Fruit fly (Drosophila melanogaster) whole organism, wandering third instar larva: ENCODE data around the gene Nf1.

Experiments used
- Abd-B ChIP-seq: fragments of >200 bp; optimal IDR thresholded peaks from 2 replicates; lab custom pipeline; 2017; ENCODE audit warnings: missing biosample characterization, missing genetic modification characterization
- CG32264 ChIP-seq: fragments of 200-800 bp; sonication (Bioruptor generic); optimal IDR thresholded peaks from 2 replicates; lab custom pipeline; 2016; ENCODE audit warnings: missing biosample characterization, missing genetic modification characterization
- CG9705 ChIP-seq: fragments of 200-800 bp; sonication (Bioruptor generic); optimal IDR thresholded peaks from 2 replicates; lab custom pipeline; 2018; ENCODE audit warnings: missing biosample characterization, mild to moderate bottlenecking, missing genetic modification characterization
- CrebA ChIP-seq: fragments of 200-800 bp; sonication (Bioruptor generic); optimal IDR thresholded peaks from 2 replicates; lab custom pipeline; 2016; ENCODE audit warnings: missing biosample characterization, mild to moderate bottlenecking, missing genetic modification characterization, borderline replicate concordance
- Dfd ChIP-seq: fragments of >200 bp; optimal IDR thresholded peaks from 2 replicates; lab custom pipeline; 2017; ENCODE audit warnings: missing biosample characterization, missing genetic modification characterization
- Dif ChIP-seq: fragments of 200-275, 200-300 bp; sonication (Bioruptor generic); optimal IDR thresholded peaks from 2 replicates; lab custom pipeline; 2018; ENCODE audit warnings: missing biosample characterization, missing genetic modification characterization; ENCODE audit not compliant: partially characterized antibody
- GATAd ChIP-seq: sonication (Bioruptor generic); optimal IDR thresholded peaks from 2 replicates; lab custom pipeline; 2016; ENCODE audit warnings: missing biosample characterization, missing genetic modification characterization
- HLH106 ChIP-seq: fragments of 200-800 bp; optimal IDR thresholded peaks from 3 replicates; lab custom pipeline; 2019; ENCODE audit warnings: missing biosample characterization, mild to moderate bottlenecking, missing genetic modification characterization, moderate library complexity
- Hnf4 ChIP-seq: fragments of 200-800 bp; sonication (Bioruptor generic); optimal IDR thresholded peaks from 2 replicates; lab custom pipeline; 2016; ENCODE audit warnings: missing biosample characterization, mild to moderate bottlenecking, missing genetic modification characterization
- Hr78 ChIP-seq: fragments of >200 bp; optimal IDR thresholded peaks from 2 replicates; lab custom pipeline; 2017; ENCODE audit warnings: missing biosample characterization, missing genetic modification characterization
- Hr83 ChIP-seq: fragments of 200-300 bp; sonication (Bioruptor generic); optimal IDR thresholded peaks from 2 replicates; lab custom pipeline; 2016; ENCODE audit warnings: missing biosample characterization, mild to moderate bottlenecking, missing genetic modification characterization, moderate library complexity; ENCODE audit not compliant: poor library complexity, severe bottlenecking
- Jra ChIP-seq: sonication (Bioruptor generic); optimal IDR thresholded peaks from 2 replicates; lab custom pipeline; 2016; ENCODE audit warnings: missing biosample characterization, missing genetic modification characterization
- Mio ChIP-seq: sonication (Bioruptor generic); optimal IDR thresholded peaks from 2 replicates; lab custom pipeline; 2016; ENCODE audit warnings: missing biosample characterization, missing genetic modification characterization
- Myc ChIP-seq: fragments of >200 bp; optimal IDR thresholded peaks from 2 replicates; lab custom pipeline; 2017
- N ChIP-seq: fragments of >200 bp; optimal IDR thresholded peaks from 2 replicates; lab custom pipeline; 2018; ENCODE audit warnings: missing biosample characterization, missing external identifiers, missing genetic modification characterization
- OdsH ChIP-seq: fragments of 200-800 bp; sonication (Bioruptor generic); optimal IDR thresholded peaks from 2 replicates; lab custom pipeline; 2016; ENCODE audit warnings: missing biosample characterization, mild to moderate bottlenecking, missing genetic modification characterization
- Rel ChIP-seq, 2 experiments: fragments of 200-800 bp; sonication (Bioruptor generic) in 1 of 2; optimal IDR thresholded peaks; 2 replicates in 1 of 2; 3 replicates in 1 of 2; lab custom pipeline; 2016 to 2019; ENCODE audit warnings: mild to moderate bottlenecking in 2 of 2, missing biosample characterization in 2 of 2, missing genetic modification characterization in 2 of 2, moderate library complexity in 1 of 2
- Sp1 ChIP-seq: fragments of 200-800 bp; sonication (Bioruptor generic); optimal IDR thresholded peaks from 3 replicates; lab custom pipeline; 2019; ENCODE audit warnings: missing biosample characterization, mild to moderate bottlenecking, missing genetic modification characterization, moderate library complexity
- Vsx2 ChIP-seq: fragments of 200-300, 225-300 bp; sonication (Bioruptor generic); optimal IDR thresholded peaks from 2 replicates; lab custom pipeline; 2018; ENCODE audit warnings: missing biosample characterization, missing genetic modification characterization; ENCODE audit not compliant: partially characterized antibody
- br ChIP-seq: fragments of 200-800 bp; sonication (Bioruptor generic); optimal IDR thresholded peaks from 2 replicates; lab custom pipeline; 2016; ENCODE audit warnings: missing biosample characterization, missing genetic modification characterization
- brk ChIP-seq: fragments of 200-800 bp; sonication (Bioruptor generic); optimal IDR thresholded peaks from 2 replicates; lab custom pipeline; 2016; ENCODE audit warnings: missing biosample characterization, mild to moderate bottlenecking, missing genetic modification characterization
- dl ChIP-seq, 2 experiments: fragments of 175-275, 200-275 bp in 1 of 2; fragments of 200-275 bp in 1 of 2; sonication (Bioruptor generic); optimal IDR thresholded peaks; lab custom pipeline; 2018; ENCODE audit warnings: mild to moderate bottlenecking in 2 of 2, missing biosample characterization in 2 of 2, missing genetic modification characterization in 2 of 2, moderate library complexity in 2 of 2; ENCODE audit not compliant: partially characterized antibody in 2 of 2, insufficient read depth in 1 of 2
- dmrt93B ChIP-seq: fragments of 200-800 bp; sonication (Bioruptor generic); optimal IDR thresholded peaks from 2 replicates; lab custom pipeline; 2018; ENCODE audit warnings: missing biosample characterization, mild to moderate bottlenecking, missing genetic modification characterization
- dsf ChIP-seq: sonication (Bioruptor generic); optimal IDR thresholded peaks from 2 replicates; lab custom pipeline; 2016; ENCODE audit warnings: missing biosample characterization, missing genetic modification characterization, borderline replicate concordance
- ey ChIP-seq: fragments of 200-800 bp; sonication (Bioruptor generic); optimal IDR thresholded peaks from 2 replicates; lab custom pipeline; 2016; ENCODE audit warnings: missing biosample characterization, missing genetic modification characterization
- foxo ChIP-seq, 2 experiments: fragments of 200-800 bp; sonication (Bioruptor generic); optimal IDR thresholded peaks; 2 replicates in 1 of 2; 3 replicates in 1 of 2; lab custom pipeline; 2016 to 2017; ENCODE audit warnings: missing biosample characterization in 2 of 2, missing genetic modification characterization in 2 of 2
- fru ChIP-seq: fragments of 200-800 bp; sonication (Bioruptor generic); optimal IDR thresholded peaks from 3 replicates; lab custom pipeline; 2016; ENCODE audit warnings: missing biosample characterization, mild to moderate bottlenecking, missing genetic modification characterization
- h ChIP-seq: fragments of 200-800 bp; sonication (Bioruptor generic); optimal IDR thresholded peaks from 3 replicates; lab custom pipeline; 2016; ENCODE audit warnings: missing biosample characterization, mild to moderate bottlenecking, missing genetic modification characterization
- jim ChIP-seq: fragments of 175-275, 200-325 bp; sonication (Bioruptor generic); optimal IDR thresholded peaks from 2 replicates; lab custom pipeline; 2016; ENCODE audit warnings: missing biosample characterization, mild to moderate bottlenecking, missing genetic modification characterization
- lola ChIP-seq: fragments of >200 bp; optimal IDR thresholded peaks from 2 replicates; lab custom pipeline; 2017; ENCODE audit warnings: missing biosample characterization, missing genetic modification characterization
- pan ChIP-seq: fragments of >200 bp; optimal IDR thresholded peaks from 2 replicates; lab custom pipeline; 2017
- psq ChIP-seq: fragments of 200-800 bp; sonication (Bioruptor generic); optimal IDR thresholded peaks from 3 replicates; lab custom pipeline; 2017; ENCODE audit warnings: missing biosample characterization, mild to moderate bottlenecking, missing genetic modification characterization, moderate library complexity
- rgr ChIP-seq: fragments of 200-800 bp; sonication (Bioruptor generic); optimal IDR thresholded peaks from 3 replicates; lab custom pipeline; 2016; ENCODE audit warnings: missing biosample characterization, mild to moderate bottlenecking, missing genetic modification characterization
- sage ChIP-seq: fragments of 200-800 bp; sonication (Bioruptor generic); optimal IDR thresholded peaks from 2 replicates; lab custom pipeline; 2016; ENCODE audit warnings: missing biosample characterization, mild to moderate bottlenecking, missing genetic modification characterization
- sv ChIP-seq: fragments of 200-800 bp; sonication (Bioruptor generic); optimal IDR thresholded peaks from 3 replicates; lab custom pipeline; 2016; ENCODE audit warnings: missing biosample characterization, missing genetic modification characterization
- tai ChIP-seq: sonication (Bioruptor generic); optimal IDR thresholded peaks from 2 replicates; lab custom pipeline; 2016; ENCODE audit warnings: missing biosample characterization, missing genetic modification characterization
- usp ChIP-seq: fragments of >200 bp; optimal IDR thresholded peaks from 2 replicates; lab custom pipeline; 2017; ENCODE audit warnings: missing biosample characterization, missing genetic modification characterization
- woc ChIP-seq: sonication (Bioruptor generic); optimal IDR thresholded peaks from 2 replicates; lab custom pipeline; 2016; ENCODE audit warnings: missing biosample characterization, mild to moderate bottlenecking, missing genetic modification characterization

Nf1 gene

DNA sequence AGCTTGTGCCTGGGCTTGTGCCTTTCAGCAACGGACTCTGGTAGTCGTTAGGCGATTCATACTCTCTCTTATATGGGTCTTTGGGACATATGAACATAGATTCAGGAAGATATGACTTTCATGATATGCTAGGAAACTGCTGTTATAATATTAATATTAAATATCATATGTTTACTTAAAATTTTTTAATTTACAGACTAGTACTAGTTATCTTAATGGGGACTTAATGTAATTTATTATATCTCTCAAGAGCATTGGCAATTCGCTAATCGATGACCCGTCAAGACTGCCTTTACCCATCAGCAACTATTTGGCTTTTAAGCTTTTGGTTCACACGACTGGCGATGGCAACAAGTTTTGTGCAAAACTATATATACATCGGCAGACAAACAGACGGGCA is 36.4 kb downstream of the Nf1 start:
- TF ChIP-seq Jra (GFP tag; lab: Kevin White, UChicago) = no peak
- peak in 1 of 2 experiments; percentile 5 for TF ChIP-seq foxo (GFP tag; optimal IDR thresholded peaks at IDR 0.05; lab: Kevin White, UChicago)

DNA sequence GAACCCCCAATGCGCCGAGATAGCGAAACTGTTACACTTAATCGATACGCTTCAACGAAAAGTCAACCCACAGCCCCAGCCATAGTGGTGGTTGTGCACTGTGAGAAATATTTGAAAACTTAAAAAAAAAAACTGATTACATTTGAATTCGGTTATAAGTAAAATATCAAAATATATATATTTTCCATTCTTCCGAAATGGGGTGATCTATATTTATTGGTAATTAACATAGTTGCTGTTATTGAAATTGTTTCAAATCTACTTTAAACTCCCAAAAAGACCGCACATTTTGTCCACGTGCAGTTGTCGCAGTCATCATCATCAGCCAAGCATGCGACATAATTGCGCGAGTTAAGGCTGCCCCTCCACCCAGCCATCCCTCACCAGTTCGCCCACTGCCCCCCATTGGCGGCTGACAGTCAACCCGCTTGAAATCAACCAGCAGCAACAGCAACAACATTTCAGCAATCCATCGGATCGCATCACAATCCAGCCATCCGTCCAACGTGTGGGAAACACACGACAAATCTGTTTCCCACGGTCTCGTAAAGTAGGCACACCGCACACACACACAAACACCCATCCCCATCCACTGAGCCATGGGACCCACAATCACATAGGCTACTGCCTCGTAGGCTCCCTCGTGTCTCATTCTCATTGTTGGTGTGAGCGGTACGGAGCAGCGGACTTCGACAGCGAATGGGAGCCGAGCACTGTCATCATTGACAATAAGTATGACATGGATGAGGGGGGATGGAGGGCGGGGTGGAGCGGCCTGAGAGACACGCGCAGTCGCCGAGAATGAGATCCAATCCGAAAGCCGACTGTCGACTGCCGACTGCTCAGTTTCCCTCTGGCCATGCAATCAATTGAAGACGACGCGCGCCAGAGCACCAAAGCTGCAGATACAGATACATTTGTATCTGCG is 37.7 kb downstream of the Nf1 start:
- TF ChIP-seq tai (GFP tag; lab: Kevin White, UChicago) = no peak
- no peak for TF ChIP-seq lola (GFP tag; lab: Kevin White, UChicago)
- no peak for TF ChIP-seq Mio (GFP tag; lab: Kevin White, UChicago)
- peak; percentile 9 to 76 for TF ChIP-seq dl (GFP tag; optimal IDR thresholded peaks at IDR 0.05; lab: Kevin White, UChicago; ENCODE audit: insufficient read depth in 1 of 2, partially characterized antibody in 2 of 2)
- TF ChIP-seq N = no peak
- peak; percentile 62 for TF ChIP-seq Hr83 (GFP tag; lab: Kevin White, UChicago)
- peak; percentile 48 for TF ChIP-seq fru (GFP tag; lab: Kevin White, UChicago)
- TF ChIP-seq Sp1 (GFP tag; lab: Kevin White, UChicago) = peak; percentile 42
- TF ChIP-seq Rel (GFP tag; optimal IDR thresholded peaks at IDR 0.05; lab: Kevin White, UChicago) = peak; percentile 2
- no peak for TF ChIP-seq Rel (tag; optimal IDR thresholded peaks at IDR 0.05; lab: Kevin White, UChicago)
- peak; percentile 55 for TF ChIP-seq ey
- TF ChIP-seq OdsH (GFP tag; lab: Kevin White, UChicago) = peak; percentile 67
- no peak for TF ChIP-seq dsf (GFP tag; lab: Kevin White, UChicago)
- peak; percentile 32 for TF ChIP-seq Jra (GFP tag; lab: Kevin White, UChicago)
- TF ChIP-seq Myc (lab: Kevin White, UChicago) = no peak
- TF ChIP-seq CrebA (GFP tag; lab: Kevin White, UChicago) = no peak
- no peak for TF ChIP-seq CG9705
- TF ChIP-seq usp = no peak
- TF ChIP-seq Dfd (GFP tag; lab: Kevin White, UChicago) = no peak
- TF ChIP-seq Hr78 (GFP tag; lab: Kevin White, UChicago) = no peak
- TF ChIP-seq br (GFP tag; lab: Kevin White, UChicago) = no peak
- no peak for TF ChIP-seq Vsx2
- no peak for TF ChIP-seq jim (GFP tag; lab: Kevin White, UChicago)
- no peak for TF ChIP-seq CG32264
- TF ChIP-seq Abd-B (GFP tag; lab: Kevin White, UChicago) = no peak
- peak; percentile 75 for TF ChIP-seq Dif (GFP tag; lab: Kevin White, UChicago)
- peak; percentile 6 for TF ChIP-seq Hnf4 (GFP tag; lab: Kevin White, UChicago)
- TF ChIP-seq h (GFP tag; lab: Kevin White, UChicago) = peak; percentile 51
- peak; percentile 0 for TF ChIP-seq sage (GFP tag; lab: Kevin White, UChicago)
- peak; percentile 48 for TF ChIP-seq psq (GFP tag; lab: Kevin White, UChicago)
- no peak for TF ChIP-seq GATAd (GFP tag; lab: Kevin White, UChicago)
- TF ChIP-seq pan (lab: Kevin White, UChicago) = no peak
- peak; percentile 31 for TF ChIP-seq HLH106
- TF ChIP-seq sv = peak; percentile 54
- TF ChIP-seq woc (GFP tag; lab: Kevin White, UChicago) = no peak
- TF ChIP-seq foxo (GFP tag; optimal IDR thresholded peaks at IDR 0.05; lab: Kevin White, UChicago) = peak in 1 of 2 experiments; percentile 66
- no peak for TF ChIP-seq brk (GFP tag; lab: Kevin White, UChicago)
- TF ChIP-seq rgr (GFP tag; lab: Kevin White, UChicago) = peak; percentile 71
- TF ChIP-seq dmrt93B (GFP tag; lab: Kevin White, UChicago) = no peak
